Worm (Caenorhabditis elegans) whole organism, young adult: ENCODE results near the gene T19D12.4.

ENCODE experiments used
- B0035.1 ChIP-seq: sonication (generic microtip); optimal IDR thresholded peaks from 2 replicates; lab custom pipeline; 2016; ENCODE audit warnings: missing genetic modification characterization, mild to moderate bottlenecking, missing compliant biosample characterization, missing genotype, missing genetic modification reagents
- B0261.1 ChIP-seq: sonication (generic microtip); optimal IDR thresholded peaks from 2 replicates; lab custom pipeline; 2016; ENCODE audit warnings: mild to moderate bottlenecking, missing genetic modification characterization, moderate library complexity, missing compliant biosample characterization
- C17E4.6 ChIP-seq: fragments of 200-800 bp; sonication (Bioruptor generic); IDR thresholded peaks from 2 replicates; pipeline ENCODE4 v1.3.6; 2022; ENCODE audit warnings: missing genetic modification reagents, missing genetic modification characterization, missing compliant biosample characterization
- F10E7.11 ChIP-seq: sonication (generic microtip); optimal IDR thresholded peaks from 2 replicates; lab custom pipeline; 2017; ENCODE audit warnings: mild to moderate bottlenecking, missing genetic modification characterization, moderate library complexity, missing compliant biosample characterization
- F52B5.7 ChIP-seq: sonication (generic microtip); optimal IDR thresholded peaks from 2 replicates; lab custom pipeline; 2016; ENCODE audit warnings: mild to moderate bottlenecking, missing genetic modification characterization, missing compliant biosample characterization
- F55B11.4 ChIP-seq: sonication (generic microtip); optimal IDR thresholded peaks from 2 replicates; lab custom pipeline; 2016; ENCODE audit warnings: missing compliant biosample characterization, missing genetic modification characterization, borderline replicate concordance; ENCODE audit not compliant: insufficient read depth
- K11D2.4 ChIP-seq: fragments of 200-800 bp; sonication (Bioruptor generic); IDR thresholded peaks from 2 replicates; pipeline ENCODE4 v1.3.6; 2022; ENCODE audit warnings: missing genetic modification reagents, missing genetic modification characterization, missing compliant biosample characterization
- T07F8.4 ChIP-seq: sonication (generic microtip); optimal IDR thresholded peaks from 2 replicates; lab custom pipeline; 2016; ENCODE audit warnings: mild to moderate bottlenecking, missing genetic modification characterization, moderate library complexity, missing compliant biosample characterization
- aptf-2 ChIP-seq: fragments of 200-800 bp; sonication (Bioruptor generic); conservative IDR thresholded peaks from 2 replicates; pipeline ENCODE4 v1.3.6; 2022; ENCODE audit warnings: missing genetic modification reagents, missing genetic modification characterization, missing compliant biosample characterization
- aptf-3 ChIP-seq: fragments of 200-800 bp; sonication (Bioruptor generic); IDR thresholded peaks from 2 replicates; pipeline ENCODE4 v1.3.6; 2022; ENCODE audit warnings: missing genetic modification characterization, missing compliant biosample characterization
- athp-1 ChIP-seq: sonication (generic microtip); optimal IDR thresholded peaks from 2 replicates; lab custom pipeline; 2017; ENCODE audit warnings: mild to moderate bottlenecking, missing genetic modification characterization, missing compliant biosample characterization
- ccch-3 ChIP-seq: fragments of 200-800 bp; sonication (Bioruptor generic); optimal IDR thresholded peaks from 2 replicates; lab custom pipeline; 2018; ENCODE audit warnings: mild to moderate bottlenecking, missing genetic modification characterization, missing compliant biosample characterization
- cebp-1 ChIP-seq, 2 experiments: fragments of 200-800 bp in 1 of 2; sonication (Bioruptor generic) in 1 of 2; sonication (generic microtip) in 1 of 2; IDR thresholded peaks in 1 of 2; optimal IDR thresholded peaks in 1 of 2; 2 replicates each; pipeline versions ENCODE4 v1.3.6 to Lab custom; 2017 to 2022; ENCODE audit warnings: missing compliant biosample characterization in 2 of 2, missing genetic modification characterization in 2 of 2, mild to moderate bottlenecking in 1 of 2, missing genetic modification reagents in 1 of 2, moderate library complexity in 1 of 2
- cebp-2 ChIP-seq: fragments of 200-800 bp; sonication (Bioruptor generic); IDR thresholded peaks from 2 replicates; pipeline ENCODE4 v1.3.6; 2022; ENCODE audit warnings: missing genetic modification characterization, missing compliant biosample characterization
- ceh-27 ChIP-seq: fragments of 200-800 bp; sonication (Bioruptor generic); optimal IDR thresholded peaks from 2 replicates; lab custom pipeline; 2018; ENCODE audit warnings: mild to moderate bottlenecking, missing genetic modification characterization, moderate library complexity, missing compliant biosample characterization
- ceh-40 ChIP-seq: fragments of 200-800 bp; sonication (Bioruptor generic); IDR thresholded peaks from 2 replicates; pipeline ENCODE4 v1.3.6; 2022; ENCODE audit warnings: missing genetic modification characterization, missing compliant biosample characterization
- ceh-58 ChIP-seq: fragments of 200-800 bp; sonication (Bioruptor generic); IDR thresholded peaks from 2 replicates; pipeline ENCODE4 v1.3.6; 2022; ENCODE audit warnings: missing genetic modification characterization, missing compliant biosample characterization
- ceh-91 ChIP-seq: fragments of 200-800 bp; sonication (Bioruptor generic); IDR thresholded peaks from 2 replicates; pipeline ENCODE4 v1.3.6; 2022; ENCODE audit warnings: missing genetic modification reagents, missing genetic modification characterization, missing compliant biosample characterization
- egl-44 ChIP-seq: fragments of 200-800 bp; sonication (Bioruptor generic); IDR thresholded peaks from 2 replicates; pipeline ENCODE4 v1.3.6; 2022; ENCODE audit warnings: missing genetic modification reagents, missing genetic modification characterization, missing compliant biosample characterization
- fkh-3 ChIP-seq: sonication (generic microtip); optimal IDR thresholded peaks from 2 replicates; lab custom pipeline; 2016; ENCODE audit warnings: mild to moderate bottlenecking, missing genetic modification characterization, missing compliant biosample characterization
- him-1 ChIP-seq: sonication (generic microtip); optimal IDR thresholded peaks from 2 replicates; lab custom pipeline; 2016; ENCODE audit warnings: missing genotype, missing genetic modification reagents, missing genetic modification characterization, missing compliant biosample characterization
- hmg-1.2 ChIP-seq: fragments of 200-800 bp; sonication (Bioruptor generic); IDR thresholded peaks from 2 replicates; pipeline ENCODE4 v1.3.6; 2022; ENCODE audit warnings: missing genetic modification reagents, missing genetic modification characterization, missing compliant biosample characterization
- hmg-20 ChIP-seq: fragments of 200-800 bp; sonication (Bioruptor generic); IDR thresholded peaks from 2 replicates; pipeline ENCODE4 v1.3.6; 2022; ENCODE audit warnings: missing genetic modification reagents, missing genetic modification characterization, missing compliant biosample characterization
- let-607 ChIP-seq, 2 experiments: fragments of 200-800 bp in 1 of 2; sonication (Bioruptor generic) in 1 of 2; sonication (generic microtip) in 1 of 2; optimal IDR thresholded peaks; 2 replicates each; lab custom pipeline; 2016 to 2018; ENCODE audit warnings: mild to moderate bottlenecking in 2 of 2, missing compliant biosample characterization in 2 of 2, missing genetic modification characterization in 2 of 2, moderate library complexity in 2 of 2, missing genotype in 1 of 2
- lin-40 ChIP-seq: sonication (generic microtip); optimal IDR thresholded peaks from 2 replicates; lab custom pipeline; 2016; ENCODE audit warnings: missing genetic modification characterization, mild to moderate bottlenecking, missing compliant biosample characterization, missing genotype, missing genetic modification reagents
- lin-54 ChIP-seq: fragments of 200-800 bp; sonication (Bioruptor generic); optimal IDR thresholded peaks from 2 replicates; lab custom pipeline; 2018; ENCODE audit warnings: mild to moderate bottlenecking, missing genetic modification characterization, missing compliant biosample characterization
- nhr-179 ChIP-seq: sonication (generic microtip); optimal IDR thresholded peaks from 2 replicates; lab custom pipeline; 2016; ENCODE audit warnings: mild to moderate bottlenecking, missing genetic modification characterization, missing compliant biosample characterization
- nhr-27 ChIP-seq: fragments of 200-800 bp; sonication (Bioruptor generic); optimal IDR thresholded peaks from 2 replicates; lab custom pipeline; 2018; ENCODE audit warnings: mild to moderate bottlenecking, missing genetic modification characterization, moderate library complexity, missing compliant biosample characterization
- nhr-80 ChIP-seq: sonication (generic microtip); optimal IDR thresholded peaks from 2 replicates; lab custom pipeline; 2016; ENCODE audit warnings: missing genetic modification characterization, missing compliant biosample characterization
- snpc-1.1 ChIP-seq: sonication (generic microtip); optimal IDR thresholded peaks from 2 replicates; lab custom pipeline; 2017; ENCODE audit warnings: missing genetic modification characterization, mild to moderate bottlenecking, missing compliant biosample characterization, antibody characterized with exemption, moderate library complexity, missing genotype, missing genetic modification reagents; ENCODE audit not compliant: insufficient read depth
- snpc-4 ChIP-seq, 5 experiments: fragments of 150-350 bp in 1 of 5; sonication (generic microtip) in 4 of 5; optimal IDR thresholded peaks; 2 replicates each; lab custom pipeline; 2014 to 2018; ENCODE audit warnings: missing genetic modification characterization in 5 of 5, missing biosample characterization in 3 of 5, antibody characterized with exemption in 2 of 5, mild to moderate bottlenecking in 2 of 5, missing compliant biosample characterization in 2 of 5, missing genotype in 2 of 5, moderate library complexity in 2 of 5, missing genetic modification reagents in 1 of 5
- ztf-28 ChIP-seq: fragments of 200-800 bp; sonication (Bioruptor generic); IDR thresholded peaks from 2 replicates; pipeline ENCODE4 v1.3.6; 2022; ENCODE audit warnings: missing genetic modification reagents, missing genetic modification characterization, missing compliant biosample characterization
- ztf-3 ChIP-seq: fragments of 200-800 bp; sonication (Bioruptor generic); optimal IDR thresholded peaks from 2 replicates; lab custom pipeline; 2018; ENCODE audit warnings: mild to moderate bottlenecking, missing genetic modification characterization, missing compliant biosample characterization

Gene T19D12.4

ce11 chrII:6667534-6667933, 36.6 kb downstream of the T19D12.4 start:
- TF ChIP-seq egl-44 (GFP tag; lab: Robert Waterston, UW), result no peak
- no peak for TF ChIP-seq T07F8.4 (tag; lab: Kevin White, UChicago)
- no peak for TF ChIP-seq fkh-3 (tag; lab: Kevin White, UChicago)
- no peak for TF ChIP-seq K11D2.4 (GFP tag; lab: Robert Waterston, UW)
- TF ChIP-seq ceh-27 (GFP tag; lab: Kevin White, UChicago), result no peak
- no peak for TF ChIP-seq snpc-1.1
- no peak for TF ChIP-seq B0035.1
- no peak for TF ChIP-seq ccch-3 (GFP tag; lab: Kevin White, UChicago)
- no peak for TF ChIP-seq C17E4.6 (GFP tag; lab: Robert Waterston, UW)
- no peak for TF ChIP-seq hmg-1.2 (GFP tag; lab: Robert Waterston, UW)
- no peak for TF ChIP-seq F55B11.4
- no peak for TF ChIP-seq cebp-2 (GFP tag; lab: Robert Waterston, UW)
- TF ChIP-seq him-1 (tag; lab: Kevin White, UChicago), result no peak
- TF ChIP-seq B0261.1, result no peak
- TF ChIP-seq ztf-3 (GFP tag; lab: Kevin White, UChicago), result no peak
- TF ChIP-seq, all 124 proteins: peak for 0

- TF ChIP-seq F10E7.11 (tag; lab: Kevin White, UChicago) (no peak), aptf-3 (no peak), snpc-4 (GFP tag; optimal IDR thresholded peaks at IDR 0.05; lab: Kevin White, UChicago) (no peak), snpc-4 (tag; optimal IDR thresholded peaks at IDR 0.05; lab: Kevin White, UChicago) (no peak), cebp-1 (GFP tag; IDR thresholded peaks at IDR 0.05; lab: Robert Waterston, UW) (no peak), cebp-1 (tag; optimal IDR thresholded peaks at IDR 0.05; lab: Kevin White, UChicago) (no peak), hmg-20 (no peak), ceh-58 (GFP tag; lab: Robert Waterston, UW) (no peak), let-607 (tag; optimal IDR thresholded peaks at IDR 0.05; lab: Kevin White, UChicago) (no peak), aptf-2 (GFP tag; lab: Robert Waterston, UW) (no peak), lin-54 (GFP tag; lab: Kevin White, UChicago) (no peak), F52B5.7 (tag; lab: Kevin White, UChicago) (no peak), ceh-91 (GFP tag; lab: Robert Waterston, UW) (no peak), T07F8.4 (tag; lab: Kevin White, UChicago) (no peak), ztf-28 (GFP tag; lab: Robert Waterston, UW) (no peak), ceh-40 (no peak)
Measured at ce11 chrII:6668496-6668895, 37.6 kb downstream of the T19D12.4 start.

ce11 chrII:6673894-6674293, 43.0 kb downstream of the T19D12.4 start, which contains the start of gene H43E16.1:
TSS of gene H43E16.1 (plus strand) at chrII:6674268.
- TF ChIP-seq nhr-80 (peak; percentile 64), nhr-179 (no peak)

ce11 chrII:6679724-6680123, 48.8 kb downstream of the T19D12.4 start, which contains the start of gene ift-74:
TSS of gene ift-74 (plus strand) at chrII:6680024.
- TF ChIP-seq athp-1 (tag; lab: Kevin White, UChicago) (no peak), lin-40 (tag; lab: Kevin White, UChicago) (no peak), nhr-27 (tag; lab: Kevin White, UChicago) (no peak)
